Worm (Caenorhabditis elegans): ENCODE measurements around the gene ZK930.2.

- TF ChIP-seq nhr-6 (tag; optimal IDR thresholded peaks at IDR 0.05) (no peak), pqm-1 (tag; optimal IDR thresholded peaks at IDR 0.05) (no peak), nhr-48 (tag; optimal IDR thresholded peaks at IDR 0.05) (no peak), ztf-11 (tag; optimal IDR thresholded peaks at IDR 0.05) (no peak), ceh-28 (tag; optimal IDR thresholded peaks at IDR 0.05) (no peak), pha-4 (GFP tag; IDR thresholded peaks at IDR 0.05) (no peak), pha-4 (tag; optimal IDR thresholded peaks at IDR 0.05) (no peak), unc-62 (GFP tag; optimal IDR thresholded peaks at IDR 0.05 in 1 of 2) (no peak), unc-62 (tag; optimal IDR thresholded peaks at IDR 0.05) (no peak), ceh-44 (GFP tag; IDR thresholded peaks at IDR 0.05) (no peak), ZK546.5 (tag; optimal IDR thresholded peaks at IDR 0.05) (no peak), unc-130 (GFP tag; optimal IDR thresholded peaks at IDR 0.05) (no peak)
These were observed 50.5 kb downstream of the ZK930.2 start for ce11 chrII:11842766-11843165.

Data from whole organism, L4 larva.